Fruit fly (Drosophila melanogaster) whole organism, adult: Measurements from ENCODE around the gene CG13901.

Source experiments
- CG11617 ChIP-seq: fragments of 200-800 bp; sonication (Bioruptor generic); optimal IDR thresholded peaks from 2 replicates; lab custom pipeline; 2017; ENCODE audit warnings: mild to moderate bottlenecking, missing biosample characterization, missing genetic modification reagents, missing genetic modification characterization
- CG12768 ChIP-seq: fragments of 200-800 bp; sonication (Bioruptor generic); optimal IDR thresholded peaks from 2 replicates; lab custom pipeline; 2017; ENCODE audit warnings: missing biosample characterization, missing genetic modification characterization, mild to moderate bottlenecking, moderate library complexity, missing genetic modification reagents
- CG14711 ChIP-seq: fragments of 200-800 bp; sonication (Bioruptor generic); optimal IDR thresholded peaks from 2 replicates; lab custom pipeline; 2018; ENCODE audit warnings: missing biosample characterization, mild to moderate bottlenecking, missing genetic modification characterization, moderate library complexity
- CG1620 ChIP-seq: fragments of 200-800 bp; sonication (Bioruptor generic); optimal IDR thresholded peaks from 2 replicates; lab custom pipeline; 2016; ENCODE audit warnings: missing biosample characterization, missing genetic modification characterization
- CG33017 ChIP-seq: fragments of 200-800 bp; sonication (Bioruptor generic); optimal IDR thresholded peaks from 2 replicates; lab custom pipeline; 2018; ENCODE audit warnings: missing biosample characterization, mild to moderate bottlenecking, missing genetic modification characterization, moderate library complexity
- CG5204 ChIP-seq: fragments of 200-800 bp; sonication (Bioruptor generic); optimal IDR thresholded peaks from 2 replicates; lab custom pipeline; 2016; ENCODE audit warnings: missing biosample characterization, missing genetic modification characterization
- CG7045 ChIP-seq: fragments of 200-800 bp; sonication (Bioruptor generic); optimal IDR thresholded peaks from 2 replicates; lab custom pipeline; 2017; ENCODE audit warnings: missing biosample characterization, mild to moderate bottlenecking, missing genetic modification characterization
- CG7101 ChIP-seq: fragments of 200-800 bp; sonication (Bioruptor generic); optimal IDR thresholded peaks from 2 replicates; lab custom pipeline; 2018; ENCODE audit warnings: missing biosample characterization, mild to moderate bottlenecking, missing genetic modification characterization, moderate library complexity
- Clk ChIP-seq: fragments of 200-800 bp; sonication (Bioruptor generic); optimal IDR thresholded peaks from 2 replicates; lab custom pipeline; 2017; ENCODE audit warnings: missing biosample characterization, missing genetic modification characterization
- Crg-1 ChIP-seq: fragments of 200-800 bp; sonication (Bioruptor generic); optimal IDR thresholded peaks from 2 replicates; lab custom pipeline; 2016; ENCODE audit warnings: missing biosample characterization, missing genetic modification characterization
- Hr96 ChIP-seq: fragments of 200-800 bp; sonication (Bioruptor generic); optimal IDR thresholded peaks from 2 replicates; lab custom pipeline; 2016; ENCODE audit warnings: missing biosample characterization, missing genetic modification characterization
- Mnt ChIP-seq: fragments of 200-800 bp; sonication (Bioruptor generic); optimal IDR thresholded peaks from 2 replicates; lab custom pipeline; 2016; ENCODE audit warnings: missing biosample characterization, mild to moderate bottlenecking, missing genetic modification characterization
- bab1 ChIP-seq: fragments of 200-800 bp; sonication (Bioruptor generic); optimal IDR thresholded peaks from 3 replicates; lab custom pipeline; 2019; ENCODE audit warnings: missing biosample characterization, mild to moderate bottlenecking, missing genetic modification characterization, moderate library complexity
- cic ChIP-seq: fragments of 200-800 bp; sonication (Bioruptor generic); optimal IDR thresholded peaks from 2 replicates; lab custom pipeline; 2017; ENCODE audit warnings: missing biosample characterization, mild to moderate bottlenecking, missing genetic modification characterization, moderate library complexity
- cnc ChIP-seq, 2 experiments: fragments of >200 bp; optimal IDR thresholded peaks; 2 replicates each; lab custom pipeline; 2017
- kay ChIP-seq: fragments of 200-800 bp; sonication (Bioruptor generic); peaks from one replicate; lab custom pipeline; 2016; ENCODE audit warnings: missing biosample characterization, missing genetic modification characterization, borderline replicate concordance
- ovo ChIP-seq: fragments of 200-800 bp; sonication (Bioruptor generic); optimal IDR thresholded peaks from 2 replicates; lab custom pipeline; 2016; ENCODE audit warnings: missing biosample characterization, missing genetic modification characterization
- pad ChIP-seq: fragments of 200-800 bp; sonication (Bioruptor generic); optimal IDR thresholded peaks from 3 replicates; lab custom pipeline; 2017; ENCODE audit warnings: missing biosample characterization, missing genetic modification characterization, mild to moderate bottlenecking, moderate library complexity, missing genetic modification reagents
- tj ChIP-seq: fragments of 200-800 bp; sonication (Bioruptor generic); optimal IDR thresholded peaks from 3 replicates; lab custom pipeline; 2017; ENCODE audit warnings: missing biosample characterization, mild to moderate bottlenecking, missing genetic modification characterization, moderate library complexity
- toe ChIP-seq: fragments of 200-800 bp; sonication (Bioruptor generic); optimal IDR thresholded peaks from 2 replicates; lab custom pipeline; 2016; ENCODE audit warnings: missing biosample characterization, missing genetic modification characterization

The CG13901 gene

dm6 chr3L:810038-810644 is 27.5 kb downstream of the CG13901 start:
- TF ChIP-seq CG7101, result no peak
- TF ChIP-seq Hr96 (GFP tag; lab: Kevin White, UChicago), result no peak
- TF ChIP-seq Clk (GFP tag; lab: Kevin White, UChicago), result no peak
- no peak for TF ChIP-seq CG7045
- TF ChIP-seq CG14711 (tag; lab: Kevin White, UChicago), result no peak
- TF ChIP-seq CG1620, result no peak
- no peak for TF ChIP-seq pad
- no peak for TF ChIP-seq toe (GFP tag; lab: Kevin White, UChicago)
- no peak for TF ChIP-seq CG5204
- no peak for TF ChIP-seq tj (GFP tag; lab: Kevin White, UChicago)
- no peak for TF ChIP-seq Mnt (GFP tag; lab: Kevin White, UChicago)
- TF ChIP-seq CG11617 (GFP tag; lab: Kevin White, UChicago), result no peak
- TF ChIP-seq cnc (optimal IDR thresholded peaks at IDR 0.05; lab: Kevin White, UChicago), result no peak

- TF ChIP-seq CG12768, result no peak
These were observed 28.1 kb downstream of the CG13901 start for dm6 chr3L:809538-809805.

dm6 chr3L:808725-809537 is 28.7 kb downstream of the CG13901 start:
- TF ChIP-seq toe (GFP tag; lab: Kevin White, UChicago) (no peak), pad (peak; percentile 82)

dm6 chr3L:807456-807855 is 30.2 kb downstream of the CG13901 start:
- no peak for TF ChIP-seq bab1 (GFP tag; lab: Kevin White, UChicago)
- TF ChIP-seq cnc (optimal IDR thresholded peaks at IDR 0.05; lab: Kevin White, UChicago), result no peak
- no peak for TF ChIP-seq CG7101
- TF ChIP-seq Hr96 (GFP tag; lab: Kevin White, UChicago), result no peak
- no peak for TF ChIP-seq Crg-1
- no peak for TF ChIP-seq CG1620
- no peak for TF ChIP-seq CG33017
- no peak for TF ChIP-seq Clk (GFP tag; lab: Kevin White, UChicago)

dm6 chr3L:805642-806218 is 31.9 kb downstream of the CG13901 start:
- TF ChIP-seq CG11617 (GFP tag; lab: Kevin White, UChicago) (no peak), cic (GFP tag; lab: Kevin White, UChicago) (no peak), bab1 (GFP tag; lab: Kevin White, UChicago) (no peak), toe (GFP tag; lab: Kevin White, UChicago) (no peak), cnc (optimal IDR thresholded peaks at IDR 0.05; lab: Kevin White, UChicago) (no peak), kay (GFP tag; lab: Kevin White, UChicago) (no peak), CG33017 (no peak), Hr96 (GFP tag; lab: Kevin White, UChicago) (no peak), CG14711 (tag; lab: Kevin White, UChicago) (no peak), ovo (GFP tag; lab: Kevin White, UChicago) (no peak), CG1620 (no peak), CG12768 (no peak), tj (GFP tag; lab: Kevin White, UChicago) (no peak), CG5204 (no peak), pad (no peak), Clk (GFP tag; lab: Kevin White, UChicago) (no peak)

dm6 chr3L:804557-805260 is 32.9 kb downstream of the CG13901 start:
- TF ChIP-seq pad, result peak; percentile 82
- TF ChIP-seq toe (GFP tag; lab: Kevin White, UChicago), result no peak
- TF ChIP-seq CG5204, result peak; percentile 23

- TF ChIP-seq CG11617 (GFP tag; lab: Kevin White, UChicago) (no peak), CG14711 (tag; lab: Kevin White, UChicago) (no peak), tj (GFP tag; lab: Kevin White, UChicago) (no peak), CG1620 (no peak), ovo (GFP tag; lab: Kevin White, UChicago) (no peak), CG5204 (no peak), Mnt (GFP tag; lab: Kevin White, UChicago) (no peak), Hr96 (GFP tag; lab: Kevin White, UChicago) (no peak)
These were observed 33.7 kb downstream of the CG13901 start, which contains the start of gene CG13898 for dm6 chr3L:803951-804350. Gene CG13898, minus strand, starts transcription at chr3L:804051.
